Worm (Caenorhabditis elegans) whole organism, L2 larva: ENCODE results near the gene grl-31.

Source experiments
- aly-2 ChIP-seq: fragments of 150-350 bp; optimal IDR thresholded peaks from 2 replicates; lab custom pipeline; 2014; ENCODE audit warnings: missing biosample characterization, missing genetic modification characterization
- ama-1 ChIP-seq: fragments of 150-350 bp; optimal IDR thresholded peaks from 2 replicates; lab custom pipeline; 2018; ENCODE audit warnings: inconsistent platforms
- gmeb-1 ChIP-seq: fragments of 150-350 bp; optimal IDR thresholded peaks from 2 replicates; lab custom pipeline; 2014; ENCODE audit warnings: missing biosample characterization, missing genetic modification characterization
- lin-11 ChIP-seq: fragments of 150-350 bp; sonication (generic microtip); optimal IDR thresholded peaks from 2 replicates; lab custom pipeline; 2014; ENCODE audit warnings: missing biosample characterization, missing genetic modification characterization, inconsistent platforms, mixed read lengths
- nhr-23 ChIP-seq: fragments of 150-350 bp; optimal IDR thresholded peaks from 2 replicates; lab custom pipeline; 2014; ENCODE audit warnings: missing biosample characterization, missing genetic modification reagents, missing genetic modification characterization
- unc-62 ChIP-seq: fragments of 150-350 bp; optimal IDR thresholded peaks from 2 replicates; lab custom pipeline; 2014; ENCODE audit warnings: missing biosample characterization, missing genetic modification reagents, missing genetic modification characterization
- zag-1 ChIP-seq: fragments of 150-350 bp; optimal IDR thresholded peaks from 2 replicates; lab custom pipeline; 2014; ENCODE audit warnings: missing biosample characterization, missing genetic modification characterization

DNA sequence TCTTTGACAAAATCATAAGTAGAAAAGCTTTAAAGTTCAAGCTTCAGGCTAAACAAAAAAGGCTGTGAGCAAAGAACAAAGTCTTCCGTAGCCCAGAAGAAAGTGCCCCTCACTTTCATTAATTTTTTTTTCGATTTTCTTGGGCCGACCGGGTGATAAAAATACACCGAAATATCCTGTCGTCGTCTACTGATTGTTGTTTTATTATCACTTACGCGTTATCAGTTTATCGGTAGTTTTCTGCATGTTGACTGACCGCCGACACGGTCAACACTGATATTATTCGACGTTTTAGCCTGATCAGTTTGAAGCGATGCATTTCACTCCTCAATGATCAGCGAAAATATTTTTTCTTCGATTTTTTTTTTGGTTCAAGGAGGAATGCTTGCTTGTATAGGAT is 22.8 kb upstream of the grl-31 start:
- TF ChIP-seq ama-1 (no peak), zag-1 (no peak), aly-2 (tag; lab: Kevin White, UChicago) (no peak), nhr-23 (tag; lab: Kevin White, UChicago) (no peak), lin-11 (tag; lab: Kevin White, UChicago) (no peak), gmeb-1 (tag; lab: Kevin White, UChicago) (no peak), unc-62 (GFP tag; lab: Kevin White, UChicago) (no peak)
